Worm (Caenorhabditis elegans) whole organism, early embryonic: ENCODE measurements around the gene M01H9.3.

Experiments
- aly-1 ChIP-seq: sonication (generic microtip); optimal IDR thresholded peaks from 2 replicates; lab custom pipeline; 2016; ENCODE audit warnings: missing genetic modification characterization, missing compliant biosample characterization
- ama-1 ChIP-seq: fragments of 150-350 bp; optimal IDR thresholded peaks from 2 replicates; lab custom pipeline; 2014
- flt-1 ChIP-seq: fragments of 200-800 bp; sonication (Bioruptor generic); IDR thresholded peaks from 2 replicates; pipeline ENCODE4 v1.3.6; 2022; ENCODE audit warnings: missing genetic modification characterization, missing compliant biosample characterization
- pes-1 ChIP-seq: fragments of 200-800 bp; sonication (Bioruptor generic); IDR thresholded peaks from 2 replicates; pipeline ENCODE4 v1.3.6; 2022; ENCODE audit warnings: missing genetic modification reagents, missing genetic modification characterization, missing compliant biosample characterization
- tra-4 ChIP-seq: sonication (generic microtip); optimal IDR thresholded peaks from 2 replicates; lab custom pipeline; 2017; ENCODE audit warnings: missing genetic modification characterization, missing compliant biosample characterization

- TF ChIP-seq aly-1 (tag; lab: Kevin White, UChicago) = no peak
- TF ChIP-seq flt-1 (GFP tag; lab: Robert Waterston, UW) = no peak
- TF ChIP-seq pes-1 = no peak
- TF ChIP-seq ama-1 (lab: Kevin White, UChicago) = no peak
- no peak for TF ChIP-seq tra-4 (tag; lab: Kevin White, UChicago)
Measured at ce11 chrIV:4423026-4423425, 53.8 kb downstream of the M01H9.3 start.
